Worm (Caenorhabditis elegans): Measurements from ENCODE around the gene C08F8.6.

C08F8.6 gene

DNA sequence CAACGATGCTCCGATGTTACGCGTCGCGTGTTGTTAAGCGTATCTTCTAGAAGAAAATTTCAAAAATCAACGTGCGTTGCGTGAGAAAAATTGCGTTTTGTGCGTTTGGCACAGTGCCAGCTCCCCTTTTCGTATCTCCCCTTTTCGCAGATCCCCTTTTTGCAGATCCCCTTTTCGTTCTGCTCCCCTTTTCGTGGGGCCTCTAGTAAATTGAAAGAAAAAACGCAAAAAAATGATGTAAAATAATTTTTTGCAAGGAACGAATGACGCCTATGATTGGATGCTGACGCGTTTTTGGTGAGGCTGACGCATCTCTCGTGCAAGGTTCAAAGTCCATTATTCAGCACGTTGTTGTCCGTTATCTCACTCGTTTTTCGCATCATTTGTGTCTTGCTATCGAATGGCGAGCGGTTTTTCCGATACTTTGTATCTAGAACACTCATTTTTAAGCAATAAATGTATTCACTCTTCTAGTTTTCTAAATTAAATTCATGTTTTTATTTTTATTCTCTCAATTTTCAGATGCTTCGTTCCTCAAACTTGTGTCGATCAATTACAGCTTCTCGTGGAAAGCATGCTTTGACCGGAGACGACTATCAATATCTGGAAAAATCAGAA lies 14.5 kb upstream of the C08F8.6 start, which contains the start of gene cpt-2 (continued):
- peak; percentile 75 for TF ChIP-seq snpc-4 (tag; optimal IDR thresholded peaks at IDR 0.05)
- TF ChIP-seq nfya-1 (tag; optimal IDR thresholded peaks at IDR 0.05; ENCODE audit: insufficient read depth), result peak; percentile 88
- peak; percentile 93 for TF ChIP-seq egl-5 (tag; optimal IDR thresholded peaks at IDR 0.05)
- peak; percentile 81 for TF ChIP-seq lsy-12 (tag; optimal IDR thresholded peaks at IDR 0.05)
- TF ChIP-seq tbx-2 (tag; optimal IDR thresholded peaks at IDR 0.05), result peak; percentile 83

DNA sequence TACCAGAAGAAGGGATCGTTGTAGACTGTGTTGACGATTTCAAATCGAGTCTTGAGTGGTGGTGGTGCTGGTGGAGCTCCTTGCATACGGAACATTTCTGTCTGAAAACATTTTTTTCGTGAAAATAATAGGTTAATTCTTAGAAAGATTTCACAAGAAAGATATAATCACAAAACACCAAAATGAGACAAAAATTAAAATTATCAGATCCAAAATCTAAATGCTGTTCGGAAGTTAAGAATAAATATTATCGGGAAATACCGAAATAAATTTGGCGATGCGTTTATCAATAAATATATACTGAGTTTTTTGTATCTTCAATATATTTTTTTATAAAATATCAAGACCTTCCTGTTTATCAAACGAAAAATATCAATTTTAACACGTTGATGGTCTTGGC lies 13.8 kb upstream of the C08F8.6 start, which contains the start of gene C08F8.9:
TSS of gene C08F8.9 (minus strand) at position 101 of the 400 bp plus-strand sequence.
- TF ChIP-seq sea-2 (GFP tag; optimal IDR thresholded peaks at IDR 0.05) (no peak), nhr-43 (tag; optimal IDR thresholded peaks at IDR 0.05; ENCODE audit: poor library complexity, severe bottlenecking) (no peak)

DNA sequence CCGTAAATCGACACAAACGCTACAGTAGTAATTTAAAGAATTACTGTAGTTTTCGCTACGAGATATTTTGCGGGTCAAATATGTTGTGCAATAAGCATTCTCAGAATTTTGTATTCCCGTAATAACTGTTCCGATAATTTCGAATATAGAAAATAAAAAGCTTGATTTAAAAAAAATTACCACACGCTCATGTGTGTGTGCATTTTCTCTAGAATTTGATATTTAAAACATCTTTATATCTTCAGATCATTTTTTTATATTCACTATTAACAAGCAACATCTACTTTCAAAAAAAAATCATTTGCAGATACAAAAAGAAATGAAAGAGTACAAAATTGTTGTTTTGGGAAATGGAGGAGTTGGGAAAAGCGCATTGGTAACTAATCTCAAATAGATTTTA lies 12.2 kb upstream of the C08F8.6 start, which contains the start of gene rap-3:
TSS of gene rap-3 (plus strand) at position 301 of the 400 bp plus-strand sequence.
- no peak for TF ChIP-seq nhr-67 (tag; optimal IDR thresholded peaks at IDR 0.05)
- TF ChIP-seq skn-1 (tag; optimal IDR thresholded peaks at IDR 0.05), result no peak
- TF ChIP-seq ama-1 (optimal IDR thresholded peaks at IDR 0.05), result no peak
- TF ChIP-seq daf-12 (tag; optimal IDR thresholded peaks at IDR 0.05), result no peak
- no peak for TF ChIP-seq ceh-82 (tag; optimal IDR thresholded peaks at IDR 0.05)
- TF ChIP-seq nhr-25 (tag; optimal IDR thresholded peaks at IDR 0.05), result no peak
- TF ChIP-seq fkh-2 (tag; optimal IDR thresholded peaks at IDR 0.05), result no peak
- no peak for TF ChIP-seq aly-2 (tag; optimal IDR thresholded peaks at IDR 0.05)
- no peak for TF ChIP-seq ztf-4 (tag; optimal IDR thresholded peaks at IDR 0.05)
- no peak for TF ChIP-seq nhr-76 (tag; optimal IDR thresholded peaks at IDR 0.05)
- TF ChIP-seq ceh-16 (tag; optimal IDR thresholded peaks at IDR 0.05), result no peak
- no peak for TF ChIP-seq elt-1 (tag; optimal IDR thresholded peaks at IDR 0.05)
- no peak for TF ChIP-seq pha-4 (tag; optimal IDR thresholded peaks at IDR 0.05)

DNA sequence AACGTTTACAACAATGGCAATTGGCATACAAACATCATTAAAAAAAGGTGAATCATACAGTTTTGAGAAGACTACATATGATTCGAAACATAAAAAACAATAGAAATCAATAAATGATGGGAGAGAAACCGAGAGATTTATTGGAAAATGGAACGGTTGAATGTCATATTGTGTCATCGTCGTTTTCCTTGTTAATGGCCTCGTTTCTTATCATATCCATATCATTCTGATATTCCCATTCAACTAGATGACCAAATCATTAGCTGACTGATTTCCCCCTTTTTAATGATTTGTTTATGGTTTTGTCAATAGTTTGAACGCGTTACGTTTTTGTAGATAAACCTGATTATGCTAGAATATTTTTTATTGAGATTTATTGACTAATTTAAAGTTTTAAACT lies 10.0 kb upstream of the C08F8.6 start:
- TF ChIP-seq eor-1 (tag; optimal IDR thresholded peaks at IDR 0.05) (no peak), elt-1 (tag; optimal IDR thresholded peaks at IDR 0.05) (no peak), snpc-4 (tag; optimal IDR thresholded peaks at IDR 0.05) (no peak), daf-12 (tag; optimal IDR thresholded peaks at IDR 0.05) (no peak), nhr-43 (tag; optimal IDR thresholded peaks at IDR 0.05; ENCODE audit: poor library complexity, severe bottlenecking) (peak; percentile 8), elt-3 (tag; optimal IDR thresholded peaks at IDR 0.05) (peak in 1 of 3 experiments; percentile 80), nhr-67 (tag; optimal IDR thresholded peaks at IDR 0.05) (no peak), unc-39 (tag; optimal IDR thresholded peaks at IDR 0.05) (no peak), ceh-16 (tag; optimal IDR thresholded peaks at IDR 0.05) (no peak), ceh-28 (tag; optimal IDR thresholded peaks at IDR 0.05) (peak; percentile 12), pqm-1 (tag; optimal IDR thresholded peaks at IDR 0.05) (no peak), nhr-23 (tag; optimal IDR thresholded peaks at IDR 0.05) (peak; percentile 54), ztf-11 (tag; optimal IDR thresholded peaks at IDR 0.05) (no peak), nhr-76 (tag; optimal IDR thresholded peaks at IDR 0.05) (no peak)

DNA sequence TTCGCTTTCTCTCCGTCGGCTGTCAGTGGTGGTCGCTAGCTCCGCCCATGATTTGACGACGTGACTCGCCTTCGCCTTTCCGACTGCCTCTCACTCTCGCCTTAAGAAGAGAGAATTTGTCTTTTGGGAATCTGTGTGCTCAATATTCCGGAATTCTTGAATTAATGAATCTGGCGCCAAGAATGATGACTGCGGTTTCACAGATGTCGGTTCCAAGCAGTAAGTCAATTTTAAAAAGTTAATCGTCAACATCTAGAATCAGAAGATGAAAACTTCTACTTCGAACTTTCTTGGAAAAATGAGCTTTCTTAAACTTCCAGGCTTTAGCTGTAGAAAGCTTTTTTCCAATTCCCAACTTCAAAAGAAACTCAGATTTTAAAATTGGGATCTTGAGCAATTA lies 4.9 kb upstream of the C08F8.6 start, which contains the start of gene nhr-67:
TSS of gene nhr-67 (plus strand) at position 97 of the 400 bp plus-strand sequence.
- no peak for TF ChIP-seq nhr-23 (tag; optimal IDR thresholded peaks at IDR 0.05)
- no peak for TF ChIP-seq fkh-10 (GFP tag; optimal IDR thresholded peaks at IDR 0.05)
- TF ChIP-seq fkh-2 (tag; optimal IDR thresholded peaks at IDR 0.05), result no peak
- TF ChIP-seq nfya-1 (tag; optimal IDR thresholded peaks at IDR 0.05; ENCODE audit: insufficient read depth), result peak; percentile 66
- no peak for TF ChIP-seq nhr-76 (tag; optimal IDR thresholded peaks at IDR 0.05)
- TF ChIP-seq eor-1 (tag; optimal IDR thresholded peaks at IDR 0.05), result no peak
- no peak for TF ChIP-seq lsy-12 (tag; optimal IDR thresholded peaks at IDR 0.05)
- no peak for TF ChIP-seq ceh-16 (tag; optimal IDR thresholded peaks at IDR 0.05)

DNA sequence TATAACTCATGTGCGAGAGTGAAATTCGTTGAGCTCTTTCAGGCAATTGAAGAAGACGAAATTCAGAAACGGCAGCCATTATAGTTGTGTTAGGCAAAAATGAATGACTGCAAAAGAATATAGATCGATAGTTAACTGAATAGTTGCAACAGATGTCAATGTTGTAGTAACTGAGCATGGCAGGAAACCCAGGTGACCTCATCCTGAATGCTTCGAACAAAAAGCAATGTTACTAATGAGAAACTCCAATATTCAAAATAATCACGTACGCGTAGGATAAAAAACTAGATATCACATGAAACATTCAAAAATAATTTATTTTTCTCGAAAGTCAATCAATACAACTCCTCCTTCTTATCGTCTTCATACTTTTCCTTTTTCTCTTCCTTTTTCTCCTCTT lies 2.3 kb downstream of the C08F8.6 start, which contains the start of gene fbxb-9:
TSS of gene fbxb-9 (minus strand) at position 101 of the 400 bp plus-strand sequence.
- no peak for TF ChIP-seq eor-1 (tag; optimal IDR thresholded peaks at IDR 0.05)
- no peak for TF ChIP-seq lsy-12 (tag; optimal IDR thresholded peaks at IDR 0.05)
- TF ChIP-seq ama-1 (optimal IDR thresholded peaks at IDR 0.05), result no peak
- TF ChIP-seq ceh-82 (tag; optimal IDR thresholded peaks at IDR 0.05), result no peak

All from whole organism, L3 larva.